Worm (Caenorhabditis elegans) whole organism, L4/young adult: ENCODE measurements around the gene T19H5.7.

Experiments used
- W03F9.2 ChIP-seq: fragments of 150-350 bp; optimal IDR thresholded peaks from 2 replicates; lab custom pipeline; 2014; ENCODE audit warnings: missing biosample characterization, missing genetic modification characterization
- dao-5 ChIP-seq: sonication (generic microtip); optimal IDR thresholded peaks from 2 replicates; lab custom pipeline; 2016; ENCODE audit warnings: missing genotype, missing genetic modification characterization, moderate library complexity, missing compliant biosample characterization
- him-1 ChIP-seq: sonication (generic microtip); optimal IDR thresholded peaks from 2 replicates; lab custom pipeline; 2016; ENCODE audit warnings: missing genotype, missing genetic modification reagents, missing genetic modification characterization, missing compliant biosample characterization

DNA sequence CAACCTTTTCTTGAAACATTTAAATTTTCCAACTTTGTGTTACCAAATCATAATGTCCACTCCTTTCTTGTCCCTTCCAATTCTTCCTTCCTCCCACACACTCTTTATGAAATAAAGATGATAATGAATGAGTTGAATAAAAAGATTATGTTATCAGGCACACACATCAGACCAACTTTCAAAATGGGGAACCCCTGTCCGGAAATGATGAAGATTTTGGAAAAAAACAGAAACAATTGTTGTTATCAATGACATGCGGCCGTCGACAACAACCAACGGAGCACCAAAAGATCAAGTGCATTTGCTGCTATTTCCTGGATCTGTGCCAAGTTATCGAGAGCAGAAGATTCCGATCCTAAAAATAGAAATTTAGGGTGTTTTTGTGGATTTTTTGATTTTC is 3.4 kb upstream of the T19H5.7 start:
- TF ChIP-seq him-1 (tag; lab: Kevin White, UChicago) (no peak), dao-5 (tag; lab: Kevin White, UChicago) (no peak), W03F9.2 (no peak)
